Worm (Caenorhabditis elegans) whole organism, L1 larva: Measurements from ENCODE around the gene W01C9.2.

Experiments
- C04F5.9 ChIP-seq: sonication (generic microtip); optimal IDR thresholded peaks from 2 replicates; lab custom pipeline; 2016; ENCODE audit warnings: missing genetic modification characterization, missing compliant biosample characterization
- C34B4.2 ChIP-seq: sonication (generic microtip); optimal IDR thresholded peaks from 2 replicates; lab custom pipeline; 2017; ENCODE audit warnings: mild to moderate bottlenecking, missing genetic modification characterization, missing compliant biosample characterization
- F16B12.6 ChIP-seq: fragments of 150-350 bp; optimal IDR thresholded peaks from 2 replicates; lab custom pipeline; 2014; ENCODE audit warnings: missing biosample characterization, missing genetic modification characterization
- Y116A8C.19 ChIP-seq: sonication (generic microtip); optimal IDR thresholded peaks from 2 replicates; lab custom pipeline; 2016; ENCODE audit warnings: missing compliant biosample characterization, missing genetic modification characterization, borderline replicate concordance
- aha-1 ChIP-seq: fragments of 150-350 bp; optimal IDR thresholded peaks from 2 replicates; lab custom pipeline; 2014; ENCODE audit warnings: missing biosample characterization, missing genetic modification characterization
- ama-1 ChIP-seq: fragments of 150-350 bp; optimal IDR thresholded peaks from 2 replicates; lab custom pipeline; 2014
- blmp-1 ChIP-seq: fragments of 150-350 bp; optimal IDR thresholded peaks from 2 replicates; lab custom pipeline; 2014; ENCODE audit warnings: missing biosample characterization, missing genetic modification characterization
- ces-1 ChIP-seq: fragments of 150-350 bp; optimal IDR thresholded peaks from 2 replicates; lab custom pipeline; 2014; ENCODE audit warnings: missing biosample characterization, missing genetic modification reagents, missing genetic modification characterization
- dpl-1 ChIP-seq, 3 experiments: fragments of 150-350 bp in 2 of 3; sonication (generic microtip) in 1 of 3; optimal IDR thresholded peaks; 2 replicates each; lab custom pipeline; 2014 to 2017; ENCODE audit warnings: missing biosample characterization in 3 of 3, missing genetic modification characterization in 3 of 3, missing genetic modification reagents in 3 of 3
- dsc-1 ChIP-seq: sonication (generic microtip); optimal IDR thresholded peaks from 2 replicates; lab custom pipeline; 2016; ENCODE audit warnings: mild to moderate bottlenecking, missing genetic modification characterization, missing compliant biosample characterization
- efl-3 ChIP-seq: fragments of 200-800 bp; sonication (Bioruptor generic); optimal IDR thresholded peaks from 2 replicates; lab custom pipeline; 2018; ENCODE audit warnings: mild to moderate bottlenecking, missing genetic modification characterization, missing compliant biosample characterization
- egl-13 ChIP-seq: sonication (generic microtip); optimal IDR thresholded peaks from 2 replicates; lab custom pipeline; 2016; ENCODE audit warnings: missing genotype, missing genetic modification reagents, missing genetic modification characterization, missing compliant biosample characterization
- egl-27 ChIP-seq, 2 experiments: fragments of 150-350 bp in 1 of 2; sonication (generic microtip); optimal IDR thresholded peaks; 3 replicates each; lab custom pipeline; 2017 to 2018; ENCODE audit warnings: missing biosample characterization in 2 of 2, missing genetic modification characterization in 2 of 2, missing genetic modification reagents in 2 of 2
- ets-5 ChIP-seq: fragments of 200-800 bp; sonication (Bioruptor generic); IDR thresholded peaks from 2 replicates; pipeline ENCODE4 v1.3.6; 2022; ENCODE audit warnings: missing genetic modification characterization, missing compliant biosample characterization
- fkh-10 ChIP-seq: sonication (generic microtip); optimal IDR thresholded peaks from 2 replicates; lab custom pipeline; 2017; ENCODE audit warnings: missing biosample characterization, missing genetic modification reagents, missing genetic modification characterization
- fkh-4 ChIP-seq: sonication (generic microtip); optimal IDR thresholded peaks from 2 replicates; lab custom pipeline; 2016; ENCODE audit warnings: missing compliant biosample characterization, missing genetic modification characterization, borderline replicate concordance
- fos-1 ChIP-seq: fragments of 150-350 bp; optimal IDR thresholded peaks from 2 replicates; lab custom pipeline; 2014; ENCODE audit warnings: missing biosample characterization, missing genetic modification characterization
- hlh-17 ChIP-seq: fragments of 200-800 bp; sonication (Bioruptor generic); optimal IDR thresholded peaks from 2 replicates; lab custom pipeline; 2018; ENCODE audit warnings: missing genetic modification characterization, mild to moderate bottlenecking, missing compliant biosample characterization, moderate library complexity, borderline replicate concordance
- hpl-2 ChIP-seq: fragments of 150-350 bp; optimal IDR thresholded peaks from 2 replicates; lab custom pipeline; 2014; ENCODE audit warnings: missing biosample characterization, missing genetic modification reagents, missing genetic modification characterization
- jun-1 ChIP-seq: fragments of 150-350 bp; optimal IDR thresholded peaks from 2 replicates; lab custom pipeline; 2014; ENCODE audit warnings: missing biosample characterization, missing genetic modification reagents, missing genetic modification characterization
- lin-13 ChIP-seq: fragments of 150-350 bp; optimal IDR thresholded peaks from 2 replicates; lab custom pipeline; 2014; ENCODE audit warnings: missing biosample characterization, missing genetic modification reagents, missing genetic modification characterization
- lin-14 ChIP-seq: fragments of 200-800 bp; sonication (Bioruptor generic); optimal IDR thresholded peaks from 2 replicates; lab custom pipeline; 2018; ENCODE audit warnings: mild to moderate bottlenecking, missing genetic modification characterization, moderate library complexity, missing compliant biosample characterization
- lin-15B ChIP-seq: fragments of 150-350 bp; sonication (generic microtip); optimal IDR thresholded peaks from 3 replicates; lab custom pipeline; 2014; ENCODE audit warnings: missing biosample characterization, missing genetic modification characterization
- mab-9 ChIP-seq: fragments of 200-800 bp; sonication (Bioruptor generic); IDR thresholded peaks from 2 replicates; pipeline ENCODE4 v1.3.6; 2022; ENCODE audit warnings: missing genetic modification reagents, missing genetic modification characterization, missing compliant biosample characterization
- mdl-1 ChIP-seq, 2 experiments: fragments of 150-350 bp; optimal IDR thresholded peaks; 2 replicates each; lab custom pipeline; 2014 to 2017; ENCODE audit warnings: missing biosample characterization in 2 of 2, missing genetic modification characterization in 2 of 2, inconsistent platforms in 1 of 2
- mef-2 ChIP-seq: fragments of 150-350 bp; optimal IDR thresholded peaks from 2 replicates; lab custom pipeline; 2014; ENCODE audit warnings: missing biosample characterization, missing genetic modification characterization
- nhr-11 ChIP-seq: fragments of 150-350 bp; optimal IDR thresholded peaks from 2 replicates; lab custom pipeline; 2014; ENCODE audit warnings: missing biosample characterization, missing genetic modification characterization
- nhr-12 ChIP-seq: sonication (generic microtip); optimal IDR thresholded peaks from 2 replicates; lab custom pipeline; 2017; ENCODE audit warnings: missing biosample characterization, missing genetic modification characterization
- nhr-19 ChIP-seq: fragments of 200-800 bp; sonication (Bioruptor generic); conservative IDR thresholded peaks from 2 replicates; pipeline ENCODE4 v1.3.6; 2022; ENCODE audit warnings: missing genetic modification characterization, missing compliant biosample characterization
- nhr-47 ChIP-seq: sonication (generic microtip); optimal IDR thresholded peaks from 2 replicates; lab custom pipeline; 2016; ENCODE audit warnings: mild to moderate bottlenecking, missing genetic modification characterization, moderate library complexity, missing compliant biosample characterization
- nhr-77 ChIP-seq: fragments of 150-350 bp; optimal IDR thresholded peaks from 2 replicates; lab custom pipeline; 2014; ENCODE audit warnings: missing biosample characterization, missing genetic modification characterization
- nhr-84 ChIP-seq: sonication (generic microtip); optimal IDR thresholded peaks from 2 replicates; lab custom pipeline; 2017; ENCODE audit warnings: missing biosample characterization, missing genetic modification characterization
- nhr-85 ChIP-seq: sonication (generic microtip); peaks from one replicate; lab custom pipeline; 2016; ENCODE audit warnings: missing genetic modification characterization, inconsistent platforms, missing compliant biosample characterization
- nhr-90 ChIP-seq: sonication (generic microtip); optimal IDR thresholded peaks from 2 replicates; lab custom pipeline; 2016; ENCODE audit warnings: mild to moderate bottlenecking, missing genetic modification characterization, missing compliant biosample characterization; ENCODE audit not compliant: poor library complexity
- rnt-1 ChIP-seq: sonication (generic microtip); optimal IDR thresholded peaks from 2 replicates; lab custom pipeline; 2016; ENCODE audit warnings: mild to moderate bottlenecking, missing genetic modification characterization, moderate library complexity, missing compliant biosample characterization
- snu-23 ChIP-seq: sonication (generic microtip); optimal IDR thresholded peaks from 2 replicates; lab custom pipeline; 2016; ENCODE audit warnings: missing genetic modification characterization, missing compliant biosample characterization
- sox-4 ChIP-seq: sonication (generic microtip); optimal IDR thresholded peaks from 2 replicates; lab custom pipeline; 2016; ENCODE audit warnings: missing genetic modification characterization, missing compliant biosample characterization
- sptf-1 ChIP-seq: fragments of 150-350 bp; optimal IDR thresholded peaks from 2 replicates; lab custom pipeline; 2014; ENCODE audit warnings: missing biosample characterization, missing genetic modification characterization
- sup-37 ChIP-seq: fragments of 200-800 bp; sonication (Bioruptor generic); optimal IDR thresholded peaks from 2 replicates; lab custom pipeline; 2018; ENCODE audit warnings: mild to moderate bottlenecking, missing genetic modification characterization, missing compliant biosample characterization
- swsn-7 ChIP-seq: sonication (generic microtip); optimal IDR thresholded peaks from 2 replicates; lab custom pipeline; 2016; ENCODE audit warnings: missing genetic modification characterization, missing compliant biosample characterization
- tbx-2 ChIP-seq: sonication (generic microtip); optimal IDR thresholded peaks from 2 replicates; lab custom pipeline; 2016; ENCODE audit warnings: missing genetic modification characterization, missing compliant biosample characterization
- tlp-1 ChIP-seq: fragments of 150-350 bp; optimal IDR thresholded peaks from 2 replicates; lab custom pipeline; 2014; ENCODE audit warnings: missing biosample characterization, missing genetic modification characterization
- unc-130 ChIP-seq: fragments of 150-350 bp; optimal IDR thresholded peaks from 2 replicates; lab custom pipeline; 2017; ENCODE audit warnings: missing biosample characterization, missing genetic modification characterization, inconsistent platforms
- unc-86 ChIP-seq: sonication (generic microtip); optimal IDR thresholded peaks from 2 replicates; lab custom pipeline; 2016; ENCODE audit warnings: missing genetic modification characterization, missing compliant biosample characterization
- unc-98 ChIP-seq: fragments of 200-800 bp; sonication (Bioruptor generic); IDR thresholded peaks from 2 replicates; pipeline ENCODE4 v1.3.6; 2022; ENCODE audit warnings: missing genetic modification characterization, missing compliant biosample characterization
- vab-15 ChIP-seq: sonication (generic microtip); optimal IDR thresholded peaks from 2 replicates; lab custom pipeline; 2017; ENCODE audit warnings: missing genotype, mild to moderate bottlenecking, missing genetic modification characterization, missing compliant biosample characterization
- xbp-1 ChIP-seq: sonication (generic microtip); optimal IDR thresholded peaks from 2 replicates; lab custom pipeline; 2016; ENCODE audit warnings: missing genetic modification characterization, missing compliant biosample characterization
- zag-1 ChIP-seq: fragments of 150-350 bp; optimal IDR thresholded peaks from 2 replicates; lab custom pipeline; 2014; ENCODE audit warnings: missing biosample characterization, missing genetic modification characterization
- zip-4 ChIP-seq: fragments of 200-800 bp; sonication (Bioruptor generic); optimal IDR thresholded peaks from 2 replicates; lab custom pipeline; 2018; ENCODE audit warnings: mild to moderate bottlenecking, missing genetic modification characterization, moderate library complexity, missing compliant biosample characterization
- ztf-4 ChIP-seq: fragments of 150-350 bp; optimal IDR thresholded peaks from 2 replicates; lab custom pipeline; 2014; ENCODE audit warnings: missing biosample characterization, missing genetic modification characterization

W01C9.2 gene

ce11 chrII:8540412-8540811 lies 4.3 kb downstream of the W01C9.2 start, which contains the start of gene pqn-73:
Gene pqn-73 (plus strand): TSS chrII:8540712.
- no peak for TF ChIP-seq nhr-90
- no peak for TF ChIP-seq nhr-85 (tag; lab: Kevin White, UChicago)
- no peak for TF ChIP-seq unc-86
- no peak for TF ChIP-seq nhr-19 (GFP tag; lab: Robert Waterston, UW)
- no peak for TF ChIP-seq unc-130 (tag; lab: Kevin White, UChicago)
- TF ChIP-seq, all 84 proteins: peak for 0

DNA sequence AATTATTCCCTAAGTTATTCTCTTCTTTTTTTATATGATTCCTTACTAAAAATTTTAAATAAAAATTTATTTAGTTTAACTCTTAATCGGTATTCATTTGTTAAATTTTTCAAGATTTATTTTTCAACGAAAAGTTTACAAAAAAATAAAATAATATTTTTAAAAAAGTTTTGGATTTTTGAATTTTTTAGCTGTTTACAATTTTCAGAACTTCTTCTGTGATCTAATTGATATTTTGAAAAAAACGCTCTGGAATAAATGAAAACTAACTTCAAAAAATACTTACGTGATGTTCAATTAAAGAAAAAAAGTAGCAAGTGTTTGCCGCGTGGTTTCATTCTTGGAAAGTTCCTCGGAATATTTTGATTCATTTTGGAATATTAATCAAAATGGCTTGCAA lies 9.2 kb downstream of the W01C9.2 start, which contains the start of gene decr-1.2:
Gene decr-1.2 (plus strand): TSS at position 301 of the 400 bp plus-strand sequence.
- TF ChIP-seq lin-15B (no peak), dsc-1 (tag; lab: Kevin White, UChicago) (no peak), nhr-47 (tag; lab: Kevin White, UChicago) (no peak), mdl-1 (tag; optimal IDR thresholded peaks at IDR 0.05; lab: Kevin White, UChicago) (no peak), C34B4.2 (tag; lab: Kevin White, UChicago) (no peak), nhr-84 (tag; lab: Kevin White, UChicago) (no peak), mef-2 (tag; lab: Kevin White, UChicago) (no peak), nhr-12 (tag; lab: Kevin White, UChicago) (no peak), xbp-1 (no peak), hpl-2 (no peak), tbx-2 (tag; lab: Kevin White, UChicago) (no peak), unc-98 (GFP tag; lab: Robert Waterston, UW) (no peak), F16B12.6 (tag; lab: Kevin White, UChicago) (no peak), lin-14 (no peak), egl-27 (tag; optimal IDR thresholded peaks at IDR 0.05; lab: Kevin White, UChicago) (no peak), jun-1 (tag; lab: Kevin White, UChicago) (no peak), zip-4 (no peak), unc-86 (no peak), sup-37 (GFP tag; lab: Kevin White, UChicago) (no peak), sptf-1 (tag; lab: Kevin White, UChicago) (no peak)

- TF ChIP-seq blmp-1 (tag; lab: Kevin White, UChicago) (peak; percentile 25), ama-1 (no peak), hpl-2 (no peak), ztf-4 (no peak), ets-5 (GFP tag; lab: Robert Waterston, UW) (no peak), nhr-84 (tag; lab: Kevin White, UChicago) (no peak), lin-13 (GFP tag; lab: Kevin White, UChicago) (no peak), zag-1 (no peak), fkh-10 (GFP tag; lab: Kevin White, UChicago) (no peak), tlp-1 (tag; lab: Kevin White, UChicago) (no peak), sptf-1 (tag; lab: Kevin White, UChicago) (no peak), mab-9 (GFP tag; lab: Robert Waterston, UW) (no peak), egl-13 (tag; lab: Kevin White, UChicago) (no peak), sox-4 (tag; lab: Kevin White, UChicago) (no peak), nhr-77 (tag; lab: Kevin White, UChicago) (peak; percentile 62), ces-1 (GFP tag; lab: Kevin White, UChicago) (no peak), snu-23 (no peak), zip-4 (no peak), nhr-11 (tag; lab: Kevin White, UChicago) (no peak), fkh-4 (tag; lab: Kevin White, UChicago) (no peak), hlh-17 (GFP tag; lab: Kevin White, UChicago) (no peak), C04F5.9 (tag; lab: Kevin White, UChicago) (no peak), vab-15 (tag; lab: Kevin White, UChicago) (no peak), nhr-47 (tag; lab: Kevin White, UChicago) (peak; percentile 59), swsn-7 (tag; lab: Kevin White, UChicago) (peak; percentile 25), fos-1 (tag; lab: Kevin White, UChicago) (peak; percentile 25), rnt-1 (tag; lab: Kevin White, UChicago) (peak; percentile 66), dpl-1 (GFP tag; optimal IDR thresholded peaks at IDR 0.05; lab: Kevin White, UChicago) (peak in 2 of 3 experiments; percentile 25 to 44), unc-86 (no peak), nhr-90 (peak; percentile 44), efl-3 (no peak), jun-1 (tag; lab: Kevin White, UChicago) (no peak), aha-1 (tag; lab: Kevin White, UChicago) (no peak), Y116A8C.19 (tag; lab: Kevin White, UChicago) (no peak), C34B4.2 (tag; lab: Kevin White, UChicago) (no peak)
These were observed 10.8 kb downstream of the W01C9.2 start for ce11 chrII:8546975-8547374.
